Fruit fly (Drosophila melanogaster) whole organism, embryonic: Measurements from ENCODE around the gene ninaE.
A peak's percentile ranks its signal among the peaks of the same experiment; 100 is the strongest.

ENCODE experiments used
- Bdp1 ChIP-seq: fragments of 200-800 bp; sonication (Bioruptor generic); optimal IDR thresholded peaks from 3 replicates; lab custom pipeline; 2016; ENCODE audit warnings: missing biosample characterization, missing genetic modification characterization
- Bgb ChIP-seq: fragments of 200-800 bp; sonication (Bioruptor generic); IDR thresholded peaks from 2 replicates; pipeline ENCODE4 v1.3.6; 2022; ENCODE audit warnings: missing biosample characterization, missing genetic modification characterization; ENCODE audit not compliant: partially characterized antibody
- CG10267 ChIP-seq: fragments of 200-800 bp; sonication (Bioruptor generic); optimal IDR thresholded peaks from 2 replicates; lab custom pipeline; 2018; ENCODE audit warnings: missing biosample characterization, mild to moderate bottlenecking, missing genetic modification characterization, moderate library complexity
- CG10543 ChIP-seq: fragments of 200-800 bp; sonication (Bioruptor generic); optimal IDR thresholded peaks from 3 replicates; lab custom pipeline; 2017; ENCODE audit warnings: missing biosample characterization, mild to moderate bottlenecking, missing genetic modification characterization, moderate library complexity
- CG11398 ChIP-seq: fragments of 200-800 bp; sonication (Bioruptor generic); optimal IDR thresholded peaks from 2 replicates; lab custom pipeline; 2016; ENCODE audit warnings: missing biosample characterization, missing genetic modification characterization
- CG11695 ChIP-seq: fragments of 200-800 bp; sonication (Bioruptor generic); IDR thresholded peaks from 3 replicates; pipeline ENCODE4 v1.3.6; 2022; ENCODE audit warnings: missing biosample characterization, missing genetic modification characterization
- CG12236 ChIP-seq: fragments of 200-800 bp; sonication (Bioruptor generic); optimal IDR thresholded peaks from 2 replicates; lab custom pipeline; 2016; ENCODE audit warnings: missing biosample characterization, missing genetic modification characterization
- CG1233 ChIP-seq: fragments of 200-800 bp; sonication (Bioruptor generic); optimal IDR thresholded peaks from 4 replicates; lab custom pipeline; 2018; ENCODE audit warnings: missing biosample characterization, mild to moderate bottlenecking, missing genetic modification characterization
- CG12391 ChIP-seq: fragments of 200-800 bp; sonication (Bioruptor generic); optimal IDR thresholded peaks from 3 replicates; lab custom pipeline; 2018; ENCODE audit warnings: missing biosample characterization, mild to moderate bottlenecking, missing genetic modification characterization, moderate library complexity
- CG17359 ChIP-seq: fragments of 200-800 bp; sonication (Bioruptor generic); optimal IDR thresholded peaks from 3 replicates; lab custom pipeline; 2018; ENCODE audit warnings: missing biosample characterization, mild to moderate bottlenecking, missing genetic modification characterization, moderate library complexity
- CG2889 ChIP-seq: fragments of 200-800 bp; sonication (Bioruptor generic); IDR thresholded peaks from 3 replicates; pipeline ENCODE4 v1.3.6; 2022; ENCODE audit warnings: missing biosample characterization, missing genetic modification characterization
- CG4360 ChIP-seq: fragments of 200-800 bp; sonication (Bioruptor generic); IDR thresholded peaks from 2 replicates; pipeline ENCODE4 v1.3.6; 2022; ENCODE audit warnings: missing biosample characterization, missing genetic modification characterization
- CG5245 ChIP-seq: fragments of 200-800 bp; sonication (Bioruptor generic); optimal IDR thresholded peaks from 3 replicates; lab custom pipeline; 2016; ENCODE audit warnings: missing biosample characterization, missing genetic modification characterization
- CG6765 ChIP-seq: fragments of 200-800 bp; sonication (Bioruptor generic); optimal IDR thresholded peaks from 3 replicates; lab custom pipeline; 2017; ENCODE audit warnings: missing biosample characterization, mild to moderate bottlenecking, missing genetic modification characterization
- CG7928 ChIP-seq: fragments of 200-800 bp; sonication (Bioruptor generic); optimal IDR thresholded peaks from 2 replicates; lab custom pipeline; 2017; ENCODE audit warnings: missing biosample characterization, mild to moderate bottlenecking, missing genetic modification characterization
- CG8388 ChIP-seq: fragments of 200-800 bp; sonication (Bioruptor generic); optimal IDR thresholded peaks from 2 replicates; lab custom pipeline; 2019; ENCODE audit warnings: missing biosample characterization, mild to moderate bottlenecking, missing genetic modification characterization, moderate library complexity
- CG8765 ChIP-seq: fragments of 200-800 bp; sonication (Bioruptor generic); IDR thresholded peaks from 2 replicates; pipeline ENCODE4 v1.3.6; 2022; ENCODE audit warnings: missing biosample characterization, missing genetic modification characterization
- CG9876 ChIP-seq: fragments of 200-800 bp; sonication (Bioruptor generic); optimal IDR thresholded peaks from 2 replicates; lab custom pipeline; 2016; ENCODE audit warnings: missing biosample characterization, missing genetic modification characterization
- CG9932 ChIP-seq: fragments of 200-800 bp; sonication (Bioruptor generic); IDR thresholded peaks from 2 replicates; pipeline ENCODE4 v1.3.6; 2022; ENCODE audit warnings: missing biosample characterization, missing genetic modification characterization
- Chrac-16 ChIP-seq: fragments of 200-800 bp; sonication (Bioruptor generic); optimal IDR thresholded peaks from 3 replicates; lab custom pipeline; 2016; ENCODE audit warnings: missing biosample characterization, missing genetic modification characterization
- CrebB ChIP-seq: fragments of 200-800 bp; sonication (Bioruptor generic); optimal IDR thresholded peaks from 3 replicates; lab custom pipeline; 2018; ENCODE audit warnings: missing biosample characterization, mild to moderate bottlenecking, missing genetic modification characterization
- D ChIP-seq, 2 experiments: fragments of 200-800 bp in 1 of 2; fragments of >200 bp in 1 of 2; sonication (Bioruptor generic) in 1 of 2; optimal IDR thresholded peaks; 2 replicates in 1 of 2; 3 replicates in 1 of 2; lab custom pipeline; 2017; ENCODE audit warnings: mild to moderate bottlenecking in 1 of 2, missing biosample characterization in 1 of 2, missing genetic modification characterization in 1 of 2, missing genetic modification reagents in 1 of 2
- D19B ChIP-seq: fragments of 200-800 bp; sonication (Bioruptor generic); optimal IDR thresholded peaks from 2 replicates; lab custom pipeline; 2017; ENCODE audit warnings: missing biosample characterization, mild to moderate bottlenecking, missing genetic modification characterization
- Doc2 ChIP-seq: fragments of 200-800 bp; sonication (Bioruptor generic); IDR thresholded peaks from 2 replicates; pipeline ENCODE4 v1.3.6; 2022; ENCODE audit warnings: missing biosample characterization, missing genetic modification characterization
- Dref ChIP-seq: fragments of 200-800 bp; sonication (Bioruptor generic); IDR thresholded peaks from 2 replicates; pipeline ENCODE4 v1.3.6; 2022; ENCODE audit warnings: missing biosample characterization, missing genetic modification characterization
- HLH3B ChIP-seq: fragments of 200-800 bp; sonication (Bioruptor generic); IDR thresholded peaks from 2 replicates; pipeline ENCODE4 v1.3.6; 2022; ENCODE audit warnings: missing biosample characterization, missing genetic modification characterization
- Hr78 ChIP-seq, 2 experiments: fragments of 200-800 bp in 1 of 2; fragments of >200 bp in 1 of 2; sonication (Bioruptor generic) in 1 of 2; optimal IDR thresholded peaks; 2 replicates each; lab custom pipeline; 2017 to 2019; ENCODE audit warnings: missing biosample characterization in 2 of 2, missing genetic modification characterization in 2 of 2, mild to moderate bottlenecking in 1 of 2, moderate library complexity in 1 of 2
- Rx ChIP-seq: fragments of 200-800 bp; sonication (Bioruptor generic); IDR thresholded peaks from 2 replicates; pipeline ENCODE4 v1.3.6; 2022; ENCODE audit warnings: missing biosample characterization, missing genetic modification characterization
- Sry-β ChIP-seq: fragments of 200-800 bp; sonication (Bioruptor generic); optimal IDR thresholded peaks from 2 replicates; lab custom pipeline; 2018; ENCODE audit warnings: missing biosample characterization, mild to moderate bottlenecking, missing genetic modification characterization, moderate library complexity
- cg ChIP-seq: fragments of 200-800 bp; sonication (Bioruptor generic); optimal IDR thresholded peaks from 3 replicates; lab custom pipeline; 2019; ENCODE audit warnings: missing biosample characterization, mild to moderate bottlenecking, missing genetic modification characterization, moderate library complexity
- chn ChIP-seq: fragments of 200-800 bp; sonication (Bioruptor generic); optimal IDR thresholded peaks from 2 replicates; lab custom pipeline; 2016; ENCODE audit warnings: missing biosample characterization, missing genetic modification characterization
- ci ChIP-seq: fragments of 200-800 bp; sonication (Bioruptor generic); IDR thresholded peaks from 3 replicates; pipeline ENCODE4 v1.3.6; 2022; ENCODE audit warnings: missing biosample characterization, missing genetic modification characterization
- corto ChIP-seq: fragments of 200-800 bp; sonication (Bioruptor generic); optimal IDR thresholded peaks from 2 replicates; lab custom pipeline; 2016; ENCODE audit warnings: missing biosample characterization, mild to moderate bottlenecking, missing genetic modification characterization, moderate library complexity
- da ChIP-seq: fragments of 200-800 bp; sonication (Bioruptor generic); optimal IDR thresholded peaks from 2 replicates; lab custom pipeline; 2016; ENCODE audit warnings: missing biosample characterization, missing genetic modification characterization
- dati ChIP-seq: fragments of 200-800 bp; sonication (Bioruptor generic); IDR thresholded peaks from 2 replicates; pipeline ENCODE4 v1.3.6; 2022; ENCODE audit warnings: missing biosample characterization, missing genetic modification characterization
- gfzf ChIP-seq: fragments of 200-800 bp; sonication (Bioruptor generic); optimal IDR thresholded peaks from 2 replicates; lab custom pipeline; 2016; ENCODE audit warnings: missing biosample characterization, mild to moderate bottlenecking, missing genetic modification characterization, moderate library complexity
- grn ChIP-seq: fragments of 200-800 bp; sonication (Bioruptor generic); optimal IDR thresholded peaks from 3 replicates; lab custom pipeline; 2017; ENCODE audit warnings: missing biosample characterization, missing genetic modification characterization
- gsb ChIP-seq: fragments of 200-800 bp; sonication (Bioruptor generic); IDR thresholded peaks from 2 replicates; pipeline ENCODE4 v1.3.6; 2022; ENCODE audit warnings: missing biosample characterization, missing genetic modification characterization
- h ChIP-seq: fragments of >200 bp; optimal IDR thresholded peaks from 2 replicates; lab custom pipeline; 2017
- hb ChIP-seq: fragments of 200-800 bp; sonication (Bioruptor generic); IDR thresholded peaks from 3 replicates; pipeline ENCODE4 v1.3.6; 2022; ENCODE audit warnings: missing biosample characterization, missing genetic modification characterization; ENCODE audit not compliant: partially characterized antibody
- jigr1 ChIP-seq: fragments of 200-800 bp; sonication (Bioruptor generic); IDR thresholded peaks from 3 replicates; pipeline ENCODE4 v1.3.6; 2022; ENCODE audit warnings: missing biosample characterization, missing genetic modification characterization
- nom ChIP-seq: fragments of 200-800 bp; sonication (Bioruptor generic); optimal IDR thresholded peaks from 2 replicates; lab custom pipeline; 2017; ENCODE audit warnings: missing biosample characterization, missing genetic modification characterization, mild to moderate bottlenecking, moderate library complexity, missing genetic modification reagents
- oc ChIP-seq: fragments of 200-800 bp; sonication (Bioruptor generic); optimal IDR thresholded peaks from 2 replicates; lab custom pipeline; 2018; ENCODE audit warnings: missing biosample characterization, mild to moderate bottlenecking, missing genetic modification characterization, moderate library complexity
- pho ChIP-seq: fragments of 200-800 bp; sonication (Bioruptor generic); optimal IDR thresholded peaks from 2 replicates; lab custom pipeline; 2016; ENCODE audit warnings: missing biosample characterization, missing genetic modification characterization
- phol ChIP-seq: fragments of 200-800 bp; sonication (Bioruptor generic); optimal IDR thresholded peaks from 3 replicates; lab custom pipeline; 2018; ENCODE audit warnings: missing biosample characterization, mild to moderate bottlenecking, missing genetic modification characterization, moderate library complexity
- sc ChIP-seq, 3 experiments: fragments of >200 bp in 2 of 3; fragments of 200-800 bp in 1 of 3; sonication (Bioruptor generic) in 1 of 3; optimal IDR thresholded peaks; 2 replicates in 2 of 3; 3 replicates in 1 of 3; lab custom pipeline; 2017; ENCODE audit warnings: mild to moderate bottlenecking in 1 of 3, missing biosample characterization in 1 of 3, missing genetic modification characterization in 1 of 3, missing genetic modification reagents in 1 of 3
- seq ChIP-seq: fragments of 200-800 bp; sonication (Bioruptor generic); IDR thresholded peaks from 2 replicates; pipeline ENCODE4 v1.3.6; 2022; ENCODE audit warnings: missing biosample characterization, missing genetic modification characterization
- ssp ChIP-seq: fragments of 200-800 bp; sonication (Bioruptor generic); IDR thresholded peaks from 2 replicates; pipeline ENCODE4 v1.3.6; 2022; ENCODE audit warnings: missing biosample characterization, missing genetic modification characterization
- tup ChIP-seq: fragments of 200-800 bp; sonication (Bioruptor generic); optimal IDR thresholded peaks from 2 replicates; lab custom pipeline; 2016; ENCODE audit warnings: missing biosample characterization, mild to moderate bottlenecking, missing genetic modification characterization, moderate library complexity
- wek ChIP-seq: fragments of 200-800 bp; sonication (Bioruptor generic); optimal IDR thresholded peaks from 3 replicates; lab custom pipeline; 2018; ENCODE audit warnings: missing biosample characterization, mild to moderate bottlenecking, missing genetic modification characterization, moderate library complexity

ninaE gene

dm6 chr3R:19836687-19837086, 51.3 kb downstream of the ninaE start, which contains the start of gene bnl (continued):
- TF ChIP-seq CG11398, result peak; percentile 8
- TF ChIP-seq CG11695 (GFP tag; lab: Robert Waterston, UW), result peak; percentile 58; the same call in 2 of the 3 replicates
- no peak for TF ChIP-seq corto (GFP tag; lab: Kevin White, UChicago)
- no peak for TF ChIP-seq D (optimal IDR thresholded peaks at IDR 0.05; lab: Kevin White, UChicago)
- TF ChIP-seq D (GFP tag; optimal IDR thresholded peaks at IDR 0.05; lab: Kevin White, UChicago), result no peak
- 0 out of 2 replicates have a peak, but pooled peaks have one; percentile 19 for TF ChIP-seq CG8765 (GFP tag; lab: Robert Waterston, UW)
- no peak for TF ChIP-seq CG7928 (GFP tag; lab: Kevin White, UChicago)
- no peak; the same call in 1 of the 2 replicates for TF ChIP-seq HLH3B
- TF ChIP-seq jigr1, result no peak
- peak; percentile 69 for TF ChIP-seq CG10543 (GFP tag; lab: Kevin White, UChicago)
- peak; percentile 50 for TF ChIP-seq CG9876
- TF ChIP-seq CG2889 (GFP tag; lab: Robert Waterston, UW), result no peak
- TF ChIP-seq oc (tag; lab: Kevin White, UChicago), result peak; percentile 60
- TF ChIP-seq CG6765 (GFP tag; lab: Kevin White, UChicago), result peak; percentile 54
- TF ChIP-seq CG1233 (GFP tag; lab: Kevin White, UChicago), result peak; percentile 20
- TF ChIP-seq Rx, result no peak
- no peak for TF ChIP-seq CG17359 (tag; lab: Kevin White, UChicago)
- TF ChIP-seq Chrac-16, result no peak
- TF ChIP-seq sc (optimal IDR thresholded peaks at IDR 0.05; lab: Kevin White, UChicago), result no peak
- TF ChIP-seq sc (GFP tag; optimal IDR thresholded peaks at IDR 0.05; lab: Kevin White, UChicago), result no peak
- TF ChIP-seq h (lab: Kevin White, UChicago), result no peak
- no peak for TF ChIP-seq Doc2 (GFP tag; lab: Robert Waterston, UW)
- TF ChIP-seq gfzf (GFP tag; lab: Kevin White, UChicago), result no peak
- peak; percentile 51; the same call in 1 of the 2 replicates for TF ChIP-seq gsb
- TF ChIP-seq da (GFP tag; lab: Kevin White, UChicago), result no peak
- peak; percentile 53 for TF ChIP-seq grn (GFP tag; lab: Kevin White, UChicago)
- no peak for TF ChIP-seq Sry-β (GFP tag; lab: Kevin White, UChicago)
- TF ChIP-seq hb, result no peak
- no peak for TF ChIP-seq pho (GFP tag; lab: Kevin White, UChicago)
- no peak for TF ChIP-seq CG9932
- TF ChIP-seq chn, result peak; percentile 35
- TF ChIP-seq CG4360 (GFP tag; lab: Robert Waterston, UW), result peak; percentile 51; the same call in 1 of the 2 replicates
- TF ChIP-seq D19B, result no peak
- no peak for TF ChIP-seq CG12236 (GFP tag; lab: Kevin White, UChicago)
- no peak for TF ChIP-seq ssp (GFP tag; lab: Robert Waterston, UW)
- peak in 1 of 2 experiments; percentile 20 for TF ChIP-seq Hr78 (GFP tag; optimal IDR thresholded peaks at IDR 0.05; lab: Kevin White, UChicago)
- no peak for TF ChIP-seq cg (GFP tag; lab: Kevin White, UChicago)
- TF ChIP-seq wek (GFP tag; lab: Kevin White, UChicago), result peak; percentile 64
- TF ChIP-seq CG12391, result no peak
- peak; percentile 90 for TF ChIP-seq ci (GFP tag; lab: Robert Waterston, UW)
- no peak for TF ChIP-seq nom
- TF ChIP-seq CG5245 (GFP tag; lab: Kevin White, UChicago), result peak; percentile 33
- TF ChIP-seq Bgb (GFP tag; lab: Robert Waterston, UW), result peak; percentile 76
- TF ChIP-seq dati (GFP tag; lab: Robert Waterston, UW), result no peak
- peak; percentile 31 for TF ChIP-seq phol (tag; lab: Kevin White, UChicago)
- peak; percentile 53 for TF ChIP-seq Bdp1 (GFP tag; lab: Kevin White, UChicago)
- no peak for TF ChIP-seq CG10267 (tag; lab: Kevin White, UChicago)
- TF ChIP-seq Dref, result no peak
- TF ChIP-seq seq (GFP tag; lab: Robert Waterston, UW), result peak; percentile 41; the same call in 1 of the 2 replicates
- TF ChIP-seq CG8388 (GFP tag; lab: Kevin White, UChicago), result peak; percentile 12
- no peak for TF ChIP-seq tup (GFP tag; lab: Kevin White, UChicago)
- peak; percentile 69 for TF ChIP-seq CrebB (tag; lab: Kevin White, UChicago)
